Worm (Caenorhabditis elegans): Measurements from ENCODE around the gene grl-22.
A peak's percentile ranks its signal among the peaks of the same experiment; 100 is the strongest.

The grl-22 gene

ce11 chrIII:5442711-5443253 is 29.0 kb upstream of the grl-22 start, which contains the start of the genes T24G10.2 and disl-2:
Gene T24G10.2 (minus strand): TSS chrIII:5442761.
Gene disl-2 (plus strand): TSS chrIII:5443167.
- TF ChIP-seq nhr-76 (tag; optimal IDR thresholded peaks at IDR 0.05): no peak
- TF ChIP-seq aly-2 (tag; optimal IDR thresholded peaks at IDR 0.05): no peak
- no peak for TF ChIP-seq egl-13 (tag; optimal IDR thresholded peaks at IDR 0.05)
- TF ChIP-seq F16B12.6 (tag; optimal IDR thresholded peaks at IDR 0.05): peak; percentile 90
- TF ChIP-seq jun-1 (tag; optimal IDR thresholded peaks at IDR 0.05): peak; percentile 12
- TF ChIP-seq ama-1 (optimal IDR thresholded peaks at IDR 0.05): no peak
- TF ChIP-seq fos-1 (tag; optimal IDR thresholded peaks at IDR 0.05): peak; percentile 13
- TF ChIP-seq efl-1 (optimal IDR thresholded peaks at IDR 0.05): peak; percentile 64 to 71
- TF ChIP-seq efl-1 (GFP tag; optimal IDR thresholded peaks at IDR 0.05 in 1 of 2): peak; percentile 73 to 96
- TF ChIP-seq lir-3 (tag; optimal IDR thresholded peaks at IDR 0.05; ENCODE audit: poor library complexity): no peak
- peak; percentile 29 for TF ChIP-seq rnt-1 (tag; optimal IDR thresholded peaks at IDR 0.05)
- no peak for TF ChIP-seq nhr-28 (tag; optimal IDR thresholded peaks at IDR 0.05)
- no peak for TF ChIP-seq zag-1 (tag; optimal IDR thresholded peaks at IDR 0.05)
- TF ChIP-seq nhr-77 (tag; optimal IDR thresholded peaks at IDR 0.05): peak; percentile 9
- peak; percentile 63 to 78 (median 70) for TF ChIP-seq dpl-1 (GFP tag; optimal IDR thresholded peaks at IDR 0.05)
- TF ChIP-seq snu-23 (GFP tag; optimal IDR thresholded peaks at IDR 0.05): peak; percentile 77
- TF ChIP-seq nhr-84 (tag; optimal IDR thresholded peaks at IDR 0.05): no peak
- TF ChIP-seq skn-1 (tag; optimal IDR thresholded peaks at IDR 0.05): peak; percentile 68
- peak; percentile 37 for TF ChIP-seq nhr-71 (tag; optimal IDR thresholded peaks at IDR 0.05)
- TF ChIP-seq Y116A8C.19 (tag; optimal IDR thresholded peaks at IDR 0.05; ENCODE audit: borderline replicate concordance): no peak
- no peak for TF ChIP-seq nhr-12 (tag; optimal IDR thresholded peaks at IDR 0.05)
- TF ChIP-seq hpl-2 (GFP tag; optimal IDR thresholded peaks at IDR 0.05): no peak
- no peak for TF ChIP-seq tlp-1 (tag; optimal IDR thresholded peaks at IDR 0.05)
- TF ChIP-seq C34B4.2 (tag; optimal IDR thresholded peaks at IDR 0.05): no peak
- TF ChIP-seq ceh-90 (tag; optimal IDR thresholded peaks at IDR 0.05): no peak
- TF ChIP-seq elt-3 (tag; optimal IDR thresholded peaks at IDR 0.05): peak in 1 of 6 experiments; percentile 73
- TF ChIP-seq nhr-11 (tag; optimal IDR thresholded peaks at IDR 0.05): no peak
- no peak for TF ChIP-seq mab-9 (GFP tag; IDR thresholded peaks at IDR 0.05)
- peak; percentile 63 for TF ChIP-seq blmp-1 (tag; optimal IDR thresholded peaks at IDR 0.05)
- TF ChIP-seq xbp-1 (tag; optimal IDR thresholded peaks at IDR 0.05): peak; percentile 51
- no peak for TF ChIP-seq fkh-4 (tag; optimal IDR thresholded peaks at IDR 0.05; ENCODE audit: borderline replicate concordance)
- TF ChIP-seq vab-15 (tag; optimal IDR thresholded peaks at IDR 0.05): peak; percentile 6
- TF ChIP-seq ceh-63 (GFP tag; optimal IDR thresholded peaks at IDR 0.05): no peak
- no peak for TF ChIP-seq ceh-88 (GFP tag; IDR thresholded peaks at IDR 0.05)
- peak in 1 of 2 experiments; percentile 55 for TF ChIP-seq mdl-1 (tag; optimal IDR thresholded peaks at IDR 0.05)
- TF ChIP-seq nhr-85 (tag): peak; percentile 63
- no peak for TF ChIP-seq dsc-1 (tag; optimal IDR thresholded peaks at IDR 0.05)
- TF ChIP-seq lin-15B (tag; optimal IDR thresholded peaks at IDR 0.05): peak; percentile 39
- no peak for TF ChIP-seq efl-3 (GFP tag; optimal IDR thresholded peaks at IDR 0.05)
- TF ChIP-seq ceh-8 (GFP tag; optimal IDR thresholded peaks at IDR 0.05): no peak
- peak; percentile 50 for TF ChIP-seq lin-14 (GFP tag; optimal IDR thresholded peaks at IDR 0.05)
- TF ChIP-seq sox-4 (tag; optimal IDR thresholded peaks at IDR 0.05): no peak
- TF ChIP-seq C04F5.9 (tag; optimal IDR thresholded peaks at IDR 0.05): no peak
- TF ChIP-seq unc-98 (GFP tag; IDR thresholded peaks at IDR 0.05): no peak
- TF ChIP-seq pqm-1 (tag; optimal IDR thresholded peaks at IDR 0.05): no peak
- TF ChIP-seq grh-1 (GFP tag; IDR thresholded peaks at IDR 0.05): no peak
- TF ChIP-seq sptf-1 (tag; optimal IDR thresholded peaks at IDR 0.05): no peak
- peak; percentile 97 to 99 for TF ChIP-seq lsy-2 (tag; optimal IDR thresholded peaks at IDR 0.05)
- no peak for TF ChIP-seq ets-5 (GFP tag; IDR thresholded peaks at IDR 0.05)
- no peak for TF ChIP-seq mef-2 (tag; optimal IDR thresholded peaks at IDR 0.05)
- peak; percentile 49 for TF ChIP-seq unc-130 (tag; optimal IDR thresholded peaks at IDR 0.05)
- peak; percentile 45 for TF ChIP-seq nhr-47 (tag; optimal IDR thresholded peaks at IDR 0.05)
- no peak for TF ChIP-seq nhr-237 (tag; optimal IDR thresholded peaks at IDR 0.05)
- no peak for TF ChIP-seq lin-13 (GFP tag; optimal IDR thresholded peaks at IDR 0.05)

All from whole organism, L1 larva.